Worm (Caenorhabditis elegans) whole organism, L4 larva: Measurements from ENCODE around the gene Y82E9BL.3.

Source experiments
- R02D3.7 ChIP-seq: fragments of 150-350 bp; sonication (generic microtip); optimal IDR thresholded peaks from 3 replicates; lab custom pipeline; 2014; ENCODE audit warnings: missing biosample characterization, missing genetic modification characterization
- Y75B8A.6 ChIP-seq: fragments of 200-800 bp; sonication (Bioruptor generic); IDR thresholded peaks from 2 replicates; pipeline ENCODE4 v1.3.6; 2022; ENCODE audit warnings: missing genetic modification reagents, missing genetic modification characterization, missing compliant biosample characterization
- ces-1 ChIP-seq: fragments of 150-350 bp; sonication (generic microtip); optimal IDR thresholded peaks from 4 replicates; lab custom pipeline; 2014; ENCODE audit warnings: missing biosample characterization, missing genetic modification reagents, missing genetic modification characterization
- dmd-8 ChIP-seq: fragments of 200-800 bp; sonication (Bioruptor generic); IDR thresholded peaks from 2 replicates; pipeline ENCODE4 v1.3.6; 2022; ENCODE audit warnings: missing genetic modification characterization, missing compliant biosample characterization
- egl-27 ChIP-seq: sonication (generic microtip); optimal IDR thresholded peaks from 3 replicates; lab custom pipeline; 2017; ENCODE audit warnings: missing biosample characterization, missing genetic modification reagents, missing genetic modification characterization
- lin-15B ChIP-seq: fragments of 150-350 bp; sonication (generic microtip); optimal IDR thresholded peaks from 3 replicates; lab custom pipeline; 2014; ENCODE audit warnings: missing biosample characterization, missing genetic modification characterization
- mxl-2 ChIP-seq: fragments of 200-800 bp; sonication (Bioruptor generic); conservative IDR thresholded peaks from 2 replicates; pipeline ENCODE4 v1.3.6; 2022; ENCODE audit warnings: missing genetic modification reagents, missing genetic modification characterization, missing compliant biosample characterization
- nhr-111 ChIP-seq: fragments of 200-800 bp; sonication (Bioruptor generic); optimal IDR thresholded peaks from 2 replicates; lab custom pipeline; 2018; ENCODE audit warnings: mild to moderate bottlenecking, missing genetic modification characterization, missing compliant biosample characterization
- nhr-76 ChIP-seq: fragments of 150-350 bp; optimal IDR thresholded peaks from 2 replicates; lab custom pipeline; 2014; ENCODE audit warnings: missing biosample characterization, missing genetic modification characterization
- pha-4 ChIP-seq, 2 experiments: fragments of 150-350 bp in 1 of 2; fragments of 200-800 bp in 1 of 2; sonication (Bioruptor generic) in 1 of 2; IDR thresholded peaks in 1 of 2; optimal IDR thresholded peaks in 1 of 2; 2 replicates each; pipeline versions ENCODE4 v1.3.6 to Lab custom; 2014 to 2022; ENCODE audit warnings: missing genetic modification characterization in 2 of 2, missing genetic modification reagents in 2 of 2, missing biosample characterization in 1 of 2, missing compliant biosample characterization in 1 of 2
- php-3 ChIP-seq: fragments of 200-800 bp; sonication (Bioruptor generic); IDR thresholded peaks from 2 replicates; pipeline ENCODE4 v1.3.6; 2022; ENCODE audit warnings: missing genetic modification reagents, missing genetic modification characterization, missing compliant biosample characterization
- skn-1 ChIP-seq: fragments of 150-350 bp; optimal IDR thresholded peaks from 2 replicates; lab custom pipeline; 2014; ENCODE audit warnings: missing biosample characterization, missing genetic modification characterization

DNA sequence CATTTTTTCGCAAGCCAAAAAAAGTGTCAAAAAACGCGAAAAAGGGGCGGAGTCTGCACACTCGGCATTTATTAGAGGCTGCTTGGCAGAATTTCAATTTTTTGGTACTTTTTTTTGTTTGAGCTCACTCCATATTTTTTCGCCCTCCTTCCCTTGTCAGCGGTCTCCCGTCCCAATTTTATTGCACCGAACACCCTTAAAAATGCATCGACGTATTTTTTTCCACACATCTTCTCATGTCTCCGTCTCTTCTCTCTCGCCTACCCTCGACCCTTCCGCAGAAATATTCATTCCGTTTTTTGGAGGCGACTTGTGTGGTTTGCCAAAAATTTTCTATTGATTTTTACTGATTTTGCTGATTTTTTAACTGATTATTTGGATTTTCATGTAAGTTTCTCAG, 24.2 kb downstream of the Y82E9BL.3 start, which contains the start of gene Y82E9BL.18:
- TF ChIP-seq skn-1 (tag; lab: Kevin White, UChicago) (no peak), nhr-76 (tag; lab: Kevin White, UChicago) (no peak), php-3 (GFP tag; lab: Robert Waterston, UW) (no peak), ces-1 (GFP tag; lab: Kevin White, UChicago) (no peak), lin-15B (tag; lab: Kevin White, UChicago) (no peak), egl-27 (no peak), dmd-8 (GFP tag; lab: Robert Waterston, UW) (no peak), Y75B8A.6 (no peak), nhr-111 (GFP tag; lab: Kevin White, UChicago) (no peak), mxl-2 (no peak), R02D3.7 (no peak), pha-4 (GFP tag; IDR thresholded peaks at IDR 0.05; lab: Robert Waterston, UW) (no peak), pha-4 (tag; optimal IDR thresholded peaks at IDR 0.05; lab: Kevin White, UChicago) (no peak)
